Worm (Caenorhabditis elegans) whole organism, young adult: ENCODE results near the gene srx-19.

Experiments used
- B0336.3 ChIP-seq: fragments of 200-800 bp; sonication (Bioruptor generic); IDR thresholded peaks from 2 replicates; pipeline ENCODE4 v1.3.6; 2022; ENCODE audit warnings: missing genetic modification characterization, missing compliant biosample characterization
- C06A6.2 ChIP-seq: fragments of 200-800 bp; sonication (Bioruptor generic); conservative IDR thresholded peaks from 2 replicates; pipeline ENCODE4 v1.3.6; 2022; ENCODE audit warnings: missing genetic modification characterization, missing compliant biosample characterization
- D2030.7 ChIP-seq: fragments of 200-800 bp; sonication (Bioruptor generic); IDR thresholded peaks from 2 replicates; pipeline ENCODE4 v1.3.6; 2022; ENCODE audit warnings: missing genetic modification reagents, missing genetic modification characterization, missing compliant biosample characterization
- F22D6.2 ChIP-seq: sonication (generic microtip); optimal IDR thresholded peaks from 2 replicates; lab custom pipeline; 2016; ENCODE audit warnings: mild to moderate bottlenecking, missing genetic modification characterization, missing compliant biosample characterization
- F23B12.7 ChIP-seq: sonication (generic microtip); optimal IDR thresholded peaks from 2 replicates; lab custom pipeline; 2017; ENCODE audit warnings: missing genetic modification characterization, mild to moderate bottlenecking, missing compliant biosample characterization, antibody characterized with exemption, moderate library complexity; ENCODE audit not compliant: insufficient read depth
- F33H1.4 ChIP-seq: fragments of 200-800 bp; sonication (Bioruptor generic); IDR thresholded peaks from 2 replicates; pipeline ENCODE4 v1.3.6; 2022; ENCODE audit warnings: missing genetic modification reagents, missing genetic modification characterization, missing compliant biosample characterization
- F37B4.10 ChIP-seq: fragments of 200-800 bp; sonication (Bioruptor generic); IDR thresholded peaks from 2 replicates; pipeline ENCODE4 v1.3.6; 2022; ENCODE audit warnings: missing genetic modification characterization, missing compliant biosample characterization
- F39B2.1 ChIP-seq: fragments of 200-800 bp; sonication (Bioruptor generic); IDR thresholded peaks from 2 replicates; pipeline ENCODE4 v1.3.6; 2022; ENCODE audit warnings: missing genetic modification reagents, missing genetic modification characterization, missing compliant biosample characterization
- K12H6.12 ChIP-seq: fragments of 200-800 bp; sonication (Bioruptor generic); optimal IDR thresholded peaks from 2 replicates; lab custom pipeline; 2018; ENCODE audit warnings: mild to moderate bottlenecking, missing genetic modification characterization, missing compliant biosample characterization
- Y53G8AR.9 ChIP-seq: fragments of 200-800 bp; sonication (Bioruptor generic); conservative IDR thresholded peaks from 2 replicates; pipeline ENCODE4 v1.3.6; 2022; ENCODE audit warnings: missing genetic modification reagents, missing genetic modification characterization, missing compliant biosample characterization
- Y56A3A.18 ChIP-seq: fragments of 200-800 bp; sonication (Bioruptor generic); IDR thresholded peaks from 2 replicates; pipeline ENCODE4 v1.3.6; 2022; ENCODE audit warnings: missing genetic modification reagents, missing genetic modification characterization, missing compliant biosample characterization
- ama-1 ChIP-seq, 3 experiments: fragments of 150-350 bp in 1 of 3; sonication (generic microtip) in 2 of 3; optimal IDR thresholded peaks; 2 replicates each; lab custom pipeline; 2014 to 2018; ENCODE audit warnings: missing biosample characterization in 2 of 3, missing genetic modification characterization in 2 of 3, missing genetic modification reagents in 2 of 3
- aptf-3 ChIP-seq: fragments of 200-800 bp; sonication (Bioruptor generic); IDR thresholded peaks from 2 replicates; pipeline ENCODE4 v1.3.6; 2022; ENCODE audit warnings: missing genetic modification characterization, missing compliant biosample characterization
- ccch-3 ChIP-seq: fragments of 200-800 bp; sonication (Bioruptor generic); optimal IDR thresholded peaks from 2 replicates; lab custom pipeline; 2018; ENCODE audit warnings: mild to moderate bottlenecking, missing genetic modification characterization, missing compliant biosample characterization
- dpff-1 ChIP-seq: sonication (generic microtip); optimal IDR thresholded peaks from 2 replicates; lab custom pipeline; 2017; ENCODE audit warnings: mild to moderate bottlenecking, missing genetic modification characterization, missing compliant biosample characterization
- dpl-1 ChIP-seq: fragments of 150-350 bp; optimal IDR thresholded peaks from 2 replicates; lab custom pipeline; 2014; ENCODE audit warnings: missing biosample characterization, missing genetic modification reagents, missing genetic modification characterization
- efl-1 ChIP-seq: fragments of 150-350 bp; optimal IDR thresholded peaks from 2 replicates; lab custom pipeline; 2014; ENCODE audit warnings: missing biosample characterization, missing genetic modification reagents, missing genetic modification characterization
- egl-44 ChIP-seq: fragments of 200-800 bp; sonication (Bioruptor generic); IDR thresholded peaks from 2 replicates; pipeline ENCODE4 v1.3.6; 2022; ENCODE audit warnings: missing genetic modification reagents, missing genetic modification characterization, missing compliant biosample characterization
- egrh-3 ChIP-seq: fragments of 200-800 bp; sonication (Bioruptor generic); IDR thresholded peaks from 2 replicates; pipeline ENCODE4 v1.3.6; 2022; ENCODE audit warnings: missing genetic modification reagents, missing genetic modification characterization, missing compliant biosample characterization
- ekl-4 ChIP-seq: fragments of 200-800 bp; sonication (Bioruptor generic); IDR thresholded peaks from 2 replicates; pipeline ENCODE4 v1.3.6; 2022; ENCODE audit warnings: missing genetic modification reagents, missing genetic modification characterization, missing compliant biosample characterization
- hlh-26 ChIP-seq: fragments of 200-800 bp; sonication (Bioruptor generic); conservative IDR thresholded peaks from 2 replicates; pipeline ENCODE4 v1.3.6; 2022; ENCODE audit warnings: missing genetic modification reagents, missing genetic modification characterization, missing compliant biosample characterization
- hmg-1.2 ChIP-seq: fragments of 200-800 bp; sonication (Bioruptor generic); IDR thresholded peaks from 2 replicates; pipeline ENCODE4 v1.3.6; 2022; ENCODE audit warnings: missing genetic modification reagents, missing genetic modification characterization, missing compliant biosample characterization
- hrde-1 ChIP-seq: sonication (generic microtip); optimal IDR thresholded peaks from 2 replicates; lab custom pipeline; 2016; ENCODE audit warnings: missing genetic modification characterization, mild to moderate bottlenecking, missing compliant biosample characterization, moderate library complexity, missing genotype, missing genetic modification reagents, borderline replicate concordance
- lag-1 ChIP-seq: fragments of 200-800 bp; sonication (Bioruptor generic); IDR thresholded peaks from 2 replicates; pipeline ENCODE4 v1.3.6; 2022; ENCODE audit warnings: missing genetic modification reagents, missing genetic modification characterization, missing compliant biosample characterization
- let-526 ChIP-seq: fragments of 200-800 bp; sonication (Bioruptor generic); IDR thresholded peaks from 2 replicates; pipeline ENCODE4 v1.3.6; 2022; ENCODE audit warnings: missing genetic modification reagents, missing genetic modification characterization, missing compliant biosample characterization
- let-607 ChIP-seq, 2 experiments: fragments of 200-800 bp in 1 of 2; sonication (Bioruptor generic) in 1 of 2; sonication (generic microtip) in 1 of 2; optimal IDR thresholded peaks; 2 replicates each; lab custom pipeline; 2016 to 2018; ENCODE audit warnings: mild to moderate bottlenecking in 2 of 2, missing compliant biosample characterization in 2 of 2, missing genetic modification characterization in 2 of 2, moderate library complexity in 2 of 2, missing genotype in 1 of 2
- lin-26 ChIP-seq: fragments of 200-800 bp; sonication (Bioruptor generic); IDR thresholded peaks from 2 replicates; pipeline ENCODE4 v1.3.6; 2022; ENCODE audit warnings: missing genetic modification reagents, missing genetic modification characterization, missing compliant biosample characterization
- lsl-1 ChIP-seq: fragments of 200-800 bp; sonication (Bioruptor generic); optimal IDR thresholded peaks from 2 replicates; lab custom pipeline; 2018; ENCODE audit warnings: mild to moderate bottlenecking, missing genetic modification characterization, moderate library complexity, missing compliant biosample characterization
- madf-3 ChIP-seq: fragments of 200-800 bp; sonication (Bioruptor generic); IDR thresholded peaks from 2 replicates; pipeline ENCODE4 v1.3.6; 2022; ENCODE audit warnings: missing genetic modification reagents, missing genetic modification characterization, missing compliant biosample characterization
- madf-8 ChIP-seq: fragments of 200-800 bp; sonication (Bioruptor generic); conservative IDR thresholded peaks from 2 replicates; pipeline ENCODE4 v1.3.6; 2022; ENCODE audit warnings: missing genetic modification reagents, missing genetic modification characterization, missing compliant biosample characterization
- mel-28 ChIP-seq: sonication (generic microtip); optimal IDR thresholded peaks from 2 replicates; lab custom pipeline; 2016; ENCODE audit warnings: borderline replicate concordance, mild to moderate bottlenecking, missing genetic modification characterization, missing compliant biosample characterization
- mes-4 ChIP-seq: sonication (generic microtip); optimal IDR thresholded peaks from 2 replicates; lab custom pipeline; 2016; ENCODE audit warnings: missing genotype, missing genetic modification characterization, missing compliant biosample characterization
- nhr-27 ChIP-seq: fragments of 200-800 bp; sonication (Bioruptor generic); optimal IDR thresholded peaks from 2 replicates; lab custom pipeline; 2018; ENCODE audit warnings: mild to moderate bottlenecking, missing genetic modification characterization, moderate library complexity, missing compliant biosample characterization
- nhr-80 ChIP-seq: sonication (generic microtip); optimal IDR thresholded peaks from 2 replicates; lab custom pipeline; 2016; ENCODE audit warnings: missing genetic modification characterization, missing compliant biosample characterization
- rcor-1 ChIP-seq: fragments of 200-800 bp; sonication (Bioruptor generic); IDR thresholded peaks from 2 replicates; pipeline ENCODE4 v1.3.6; 2022; ENCODE audit warnings: missing genetic modification reagents, missing genetic modification characterization, missing compliant biosample characterization
- rpc-1 ChIP-seq, 2 experiments: fragments of 150-350 bp in 1 of 2; sonication (generic microtip) in 1 of 2; optimal IDR thresholded peaks; 2 replicates each; lab custom pipeline; 2014 to 2018; ENCODE audit warnings: missing biosample characterization in 1 of 2, missing genetic modification characterization in 1 of 2, missing genetic modification reagents in 1 of 2, missing genotype in 1 of 2
- sdz-38 ChIP-seq: sonication (generic microtip); optimal IDR thresholded peaks from 2 replicates; lab custom pipeline; 2016; ENCODE audit warnings: missing genotype, missing genetic modification characterization, missing compliant biosample characterization
- snpc-1.1 ChIP-seq: sonication (generic microtip); optimal IDR thresholded peaks from 2 replicates; lab custom pipeline; 2017; ENCODE audit warnings: missing genetic modification characterization, mild to moderate bottlenecking, missing compliant biosample characterization, antibody characterized with exemption, moderate library complexity, missing genotype, missing genetic modification reagents; ENCODE audit not compliant: insufficient read depth
- tbp1 ChIP-seq: fragments of 200-800 bp; sonication (Bioruptor generic); optimal IDR thresholded peaks from 2 replicates; lab custom pipeline; 2018; ENCODE audit warnings: mild to moderate bottlenecking, missing genetic modification characterization, missing compliant biosample characterization
- tlf-1 ChIP-seq: fragments of 200-800 bp; sonication (Bioruptor generic); optimal IDR thresholded peaks from 2 replicates; lab custom pipeline; 2018; ENCODE audit warnings: mild to moderate bottlenecking, missing genetic modification characterization, missing compliant biosample characterization
- unc-130 ChIP-seq: sonication (generic microtip); optimal IDR thresholded peaks from 2 replicates; lab custom pipeline; 2016; ENCODE audit warnings: missing genetic modification reagents, missing genetic modification characterization, missing compliant biosample characterization
- ztf-26 ChIP-seq: sonication (generic microtip); optimal IDR thresholded peaks from 2 replicates; lab custom pipeline; 2017; ENCODE audit warnings: missing genetic modification characterization, missing compliant biosample characterization

Gene srx-19

DNA sequence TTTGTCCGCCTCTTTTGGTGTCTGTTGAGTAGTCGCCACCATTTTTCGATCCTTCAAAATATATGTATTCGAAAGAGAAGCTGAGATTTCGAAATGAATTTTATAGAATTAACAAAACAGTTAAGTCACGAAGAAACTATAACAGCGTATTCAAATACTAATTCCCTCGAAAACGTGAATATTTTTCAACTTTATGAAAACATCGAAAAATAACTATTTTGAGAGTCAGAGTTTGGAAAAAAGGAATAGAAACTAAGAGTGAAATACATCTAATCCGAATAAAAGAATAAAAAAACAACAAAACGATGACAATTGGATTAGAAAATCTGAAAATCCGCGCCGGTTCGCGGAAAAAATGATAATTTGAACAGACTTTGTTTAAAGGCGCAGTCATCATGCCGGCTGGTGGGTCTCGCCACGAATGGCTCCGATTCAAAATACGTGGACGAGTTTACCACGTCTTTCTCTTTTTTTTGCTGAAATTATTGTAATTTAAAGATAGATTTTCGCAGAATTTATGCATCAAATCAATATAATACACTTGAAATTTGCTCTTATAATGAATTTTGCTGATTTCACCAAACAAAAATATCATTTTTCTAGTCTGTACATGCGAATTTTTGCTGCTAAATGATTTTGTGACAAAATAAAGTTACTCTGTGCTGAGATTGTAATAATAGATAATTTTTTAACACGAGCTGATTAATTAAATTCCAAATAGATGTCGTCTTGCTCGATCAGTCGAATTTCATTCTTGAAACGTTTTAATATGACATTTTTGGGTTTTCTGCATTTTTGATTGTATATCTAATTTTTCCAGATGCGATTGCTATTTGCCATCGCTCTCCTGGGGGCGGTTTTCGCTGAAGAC, 37.0 kb downstream of the srx-19 start, which contains the start of the genes rpn-1 and ribo-1 (continued):
- peak; percentile 88 for TF ChIP-seq F33H1.4
- TF ChIP-seq F37B4.10 (GFP tag; lab: Robert Waterston, UW): no peak
- TF ChIP-seq let-607 (tag; optimal IDR thresholded peaks at IDR 0.05; lab: Kevin White, UChicago): peak; percentile 74 to 82
- peak; percentile 59 for TF ChIP-seq lsl-1 (GFP tag; lab: Kevin White, UChicago)
- TF ChIP-seq D2030.7 (GFP tag; lab: Robert Waterston, UW): peak; percentile 29; the same call in 1 of the 2 replicates
- TF ChIP-seq dpl-1 (GFP tag; lab: Kevin White, UChicago): peak; percentile 18
- no peak for TF ChIP-seq snpc-1.1 (tag; lab: Kevin White, UChicago)
- TF ChIP-seq hmg-1.2: peak; percentile 31; the same call in 1 of the 2 replicates
- no peak for TF ChIP-seq lag-1
- no peak for TF ChIP-seq dpff-1 (tag; lab: Kevin White, UChicago)
- TF ChIP-seq efl-1 (GFP tag; lab: Kevin White, UChicago): peak; percentile 74
- TF ChIP-seq F39B2.1: no peak
- TF ChIP-seq madf-8 (GFP tag; lab: Robert Waterston, UW): peak; percentile 44; the same call in 1 of the 2 replicates

DNA sequence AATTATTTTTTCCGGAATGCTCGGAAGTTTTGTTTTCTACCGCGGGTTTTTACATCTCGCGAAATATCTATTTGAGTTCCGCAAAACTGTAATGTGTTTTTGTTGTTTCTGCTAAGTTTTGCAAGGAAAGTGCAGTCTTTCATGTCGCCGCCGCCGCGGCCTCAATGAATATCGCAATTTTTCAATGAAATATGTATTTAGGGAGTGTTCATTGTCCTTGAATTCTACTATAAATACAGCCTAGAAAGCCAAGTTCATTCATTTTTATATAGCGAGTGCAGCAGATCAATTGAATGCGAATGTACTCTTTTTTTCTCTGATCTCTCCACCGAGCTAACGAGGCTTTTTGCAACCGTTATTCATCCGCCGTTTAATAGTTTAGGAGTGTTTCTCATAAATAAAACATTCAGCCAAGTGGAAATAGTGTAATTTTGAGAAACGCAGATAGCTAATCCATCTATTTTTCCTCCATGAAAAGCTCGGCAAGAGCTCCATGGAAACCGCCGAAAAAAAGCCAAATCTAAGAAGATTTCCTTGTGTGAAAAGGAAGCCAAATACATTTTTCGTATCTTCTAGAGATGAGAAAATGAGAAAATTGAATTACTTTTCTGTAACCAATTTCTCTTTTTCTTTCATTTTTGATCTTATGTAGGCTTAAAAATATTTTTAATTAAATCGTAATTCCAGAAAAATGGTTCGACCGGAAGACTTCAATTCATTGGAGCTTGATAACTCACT, 40.0 kb downstream of the srx-19 start, which contains the start of gene T22D1.3:
TSS of gene T22D1.3 (plus strand) at position 688 of the 738 bp plus-strand sequence.
- TF ChIP-seq C06A6.2: no peak
- TF ChIP-seq F22D6.2 (tag; lab: Kevin White, UChicago): no peak
- no peak for TF ChIP-seq K12H6.12 (tag; lab: Kevin White, UChicago)
- TF ChIP-seq madf-3: no peak
- no peak for TF ChIP-seq aptf-3 (GFP tag; lab: Robert Waterston, UW)
- TF ChIP-seq dpff-1 (tag; lab: Kevin White, UChicago): no peak
- TF ChIP-seq sdz-38 (tag; lab: Kevin White, UChicago): no peak
- no peak for TF ChIP-seq F37B4.10 (GFP tag; lab: Robert Waterston, UW)
- TF ChIP-seq hrde-1 (tag; lab: Kevin White, UChicago): peak; percentile 12
- TF ChIP-seq snpc-1.1 (tag; lab: Kevin White, UChicago): no peak
- TF ChIP-seq egl-44 (GFP tag; lab: Robert Waterston, UW): no peak
- TF ChIP-seq nhr-27: no peak
- TF ChIP-seq mel-28 (tag; lab: Kevin White, UChicago): no peak
- TF ChIP-seq hmg-1.2: peak; percentile 18; the same call in 1 of the 2 replicates
- no peak for TF ChIP-seq mes-4
- no peak for TF ChIP-seq F23B12.7 (tag; lab: Kevin White, UChicago)
- no peak for TF ChIP-seq nhr-80 (tag; lab: Kevin White, UChicago)
- no peak for TF ChIP-seq unc-130 (GFP tag; lab: Kevin White, UChicago)
- peak; percentile 71 for TF ChIP-seq ekl-4 (GFP tag; lab: Robert Waterston, UW)
- TF ChIP-seq rcor-1 (GFP tag; lab: Robert Waterston, UW): no peak
- TF ChIP-seq ztf-26 (tag; lab: Kevin White, UChicago): no peak
- no peak for TF ChIP-seq lin-26 (GFP tag; lab: Robert Waterston, UW)
- no peak for TF ChIP-seq rpc-1 (optimal IDR thresholded peaks at IDR 0.05; lab: Kevin White, UChicago)
- no peak for TF ChIP-seq rpc-1 (tag; optimal IDR thresholded peaks at IDR 0.05; lab: Kevin White, UChicago)
- no peak for TF ChIP-seq Y56A3A.18 (GFP tag; lab: Robert Waterston, UW)
- no peak for TF ChIP-seq tlf-1 (GFP tag; lab: Kevin White, UChicago)
- peak; percentile 46; the same call in 1 of the 2 replicates for TF ChIP-seq B0336.3 (GFP tag; lab: Robert Waterston, UW)
- no peak for TF ChIP-seq egrh-3 (GFP tag; lab: Robert Waterston, UW)
- TF ChIP-seq tbp1 (GFP tag; lab: Kevin White, UChicago): peak; percentile 37
- no peak for TF ChIP-seq let-526
- 0 out of 2 replicates have a peak, but pooled peaks have one; percentile 61 for TF ChIP-seq Y53G8AR.9
- no peak for TF ChIP-seq hlh-26 (GFP tag; lab: Robert Waterston, UW)
- TF ChIP-seq ccch-3: no peak
- no peak for TF ChIP-seq lsl-1 (GFP tag; lab: Kevin White, UChicago)
- TF ChIP-seq ama-1 (optimal IDR thresholded peaks at IDR 0.05; lab: Kevin White, UChicago): no peak
- TF ChIP-seq ama-1 (GFP tag; optimal IDR thresholded peaks at IDR 0.05; lab: Kevin White, UChicago): peak in 1 of 2 experiments; percentile 31
